Fruit fly (Drosophila melanogaster) whole organism, prepupa: Measurements from ENCODE around the gene stwl.

Source experiments
- CG31627 ChIP-seq: fragments of 200-800 bp; sonication (Bioruptor generic); optimal IDR thresholded peaks from 3 replicates; lab custom pipeline; 2016; ENCODE audit warnings: missing biosample characterization, missing genetic modification characterization
- CG6854 ChIP-seq: fragments of 200-800 bp; sonication (Bioruptor generic); optimal IDR thresholded peaks from 2 replicates; lab custom pipeline; 2017; ENCODE audit warnings: missing biosample characterization, mild to moderate bottlenecking, missing genetic modification characterization
- CG7368 ChIP-seq: fragments of 200-800 bp; sonication (Bioruptor generic); optimal IDR thresholded peaks from 3 replicates; lab custom pipeline; 2016; ENCODE audit warnings: missing biosample characterization, missing genetic modification characterization
- CG9139 ChIP-seq: fragments of 200-800 bp; sonication (Bioruptor generic); optimal IDR thresholded peaks from 3 replicates; lab custom pipeline; 2017; ENCODE audit warnings: missing biosample characterization, mild to moderate bottlenecking, missing genetic modification characterization
- Ets21C ChIP-seq: fragments of 200-800 bp; sonication (Bioruptor generic); optimal IDR thresholded peaks from 3 replicates; lab custom pipeline; 2016; ENCODE audit warnings: missing biosample characterization, missing genetic modification characterization
- Hr39 ChIP-seq: fragments of 200-800 bp; sonication (Bioruptor generic); optimal IDR thresholded peaks from 2 replicates; lab custom pipeline; 2016; ENCODE audit warnings: missing biosample characterization, missing genetic modification characterization
- Lpt ChIP-seq: fragments of 200-800 bp; sonication (Bioruptor generic); optimal IDR thresholded peaks from 3 replicates; lab custom pipeline; 2016; ENCODE audit warnings: missing biosample characterization, missing genetic modification characterization
- OdsH ChIP-seq: fragments of 200-800 bp; sonication (Bioruptor generic); optimal IDR thresholded peaks from 3 replicates; lab custom pipeline; 2016; ENCODE audit warnings: missing biosample characterization, missing genetic modification characterization
- fd59A ChIP-seq: fragments of 200-800 bp; sonication (Bioruptor generic); optimal IDR thresholded peaks from 2 replicates; lab custom pipeline; 2017; ENCODE audit warnings: missing biosample characterization, mild to moderate bottlenecking, missing genetic modification characterization, missing genetic modification reagents
- fkh ChIP-seq: fragments of 200-800 bp; sonication (Bioruptor generic); optimal IDR thresholded peaks from 3 replicates; lab custom pipeline; 2017; ENCODE audit warnings: missing biosample characterization, mild to moderate bottlenecking, missing genetic modification characterization, moderate library complexity
- net ChIP-seq: fragments of 200-800 bp; sonication (Bioruptor generic); optimal IDR thresholded peaks from 3 replicates; lab custom pipeline; 2016; ENCODE audit warnings: missing biosample characterization, missing genetic modification characterization
- salr ChIP-seq, 2 experiments: fragments of 200-800 bp; sonication (Bioruptor generic); optimal IDR thresholded peaks; 3 replicates each; lab custom pipeline; 2016 to 2018; ENCODE audit warnings: missing biosample characterization in 2 of 2, missing genetic modification characterization in 2 of 2, mild to moderate bottlenecking in 1 of 2
- topi ChIP-seq: fragments of 200-800 bp; sonication (Bioruptor generic); optimal IDR thresholded peaks from 3 replicates; lab custom pipeline; 2016; ENCODE audit warnings: missing biosample characterization, missing genetic modification characterization
- vri ChIP-seq: fragments of 200-800 bp; sonication (Bioruptor generic); optimal IDR thresholded peaks from 3 replicates; lab custom pipeline; 2016; ENCODE audit warnings: missing biosample characterization, mild to moderate bottlenecking, missing genetic modification characterization

DNA sequence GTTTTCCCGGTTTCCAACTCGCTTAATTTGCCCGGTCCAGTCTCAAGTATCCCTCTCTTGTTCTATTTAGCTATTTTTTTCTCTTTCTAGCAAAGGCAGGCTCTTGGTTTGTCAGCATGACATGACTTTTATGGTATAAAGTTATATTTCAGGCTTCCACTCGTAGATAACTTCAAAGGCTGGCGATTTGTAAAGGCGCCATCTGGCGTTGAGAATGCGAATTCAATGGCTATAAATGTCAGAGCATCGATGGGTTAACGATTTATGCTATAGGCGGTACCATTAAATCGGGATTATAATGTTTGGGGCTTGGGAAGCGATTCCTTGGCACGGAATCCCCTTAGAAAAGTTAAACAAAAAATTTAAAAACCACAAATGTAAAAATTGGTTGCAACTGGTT is 44.3 kb downstream of the stwl start:
- TF ChIP-seq fd59A (GFP tag; lab: Kevin White, UChicago) (no peak), OdsH (GFP tag; lab: Kevin White, UChicago) (no peak), fkh (no peak), CG9139 (GFP tag; lab: Kevin White, UChicago) (no peak), salr (GFP tag; optimal IDR thresholded peaks at IDR 0.05; lab: Kevin White, UChicago) (no peak), Ets21C (no peak), CG7368 (GFP tag; lab: Kevin White, UChicago) (no peak), Lpt (no peak), Hr39 (GFP tag; lab: Kevin White, UChicago) (no peak), net (no peak), CG6854 (no peak), vri (GFP tag; lab: Kevin White, UChicago) (no peak), CG31627 (GFP tag; lab: Kevin White, UChicago) (no peak), topi (GFP tag; lab: Kevin White, UChicago) (no peak)
